Worm (Caenorhabditis elegans): ENCODE data around the gene C16C8.25.

C16C8.25 gene

DNA sequence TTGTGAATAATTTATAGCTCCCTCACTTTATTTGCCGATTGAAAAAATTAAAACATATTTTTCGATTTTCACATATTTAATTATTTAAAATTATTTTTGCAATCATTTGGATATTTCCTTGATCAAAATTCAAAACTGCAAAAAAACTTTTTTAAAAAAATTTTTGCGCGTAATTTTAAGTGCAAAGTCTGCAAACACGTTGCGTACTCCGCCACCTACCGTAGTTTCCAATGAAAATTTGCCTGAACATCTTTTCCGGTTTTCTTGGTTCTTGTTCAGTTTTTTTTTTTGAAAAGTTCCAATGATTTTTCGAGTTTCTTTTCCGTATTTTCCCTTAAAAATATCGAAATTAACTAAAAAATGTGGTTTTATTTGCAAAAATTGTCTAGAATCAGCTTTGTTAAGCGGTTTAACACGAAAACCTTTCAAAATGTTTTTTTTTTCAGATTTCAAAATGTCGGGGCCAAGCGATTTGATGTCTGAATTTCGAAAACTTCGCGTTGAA is at the start of gene C16C8.25:
Gene C16C8.25, plus strand, starts transcription at position 455 of the 505 bp plus-strand sequence.
- TF ChIP-seq ZK546.5 (tag; optimal IDR thresholded peaks at IDR 0.05) (no peak), lin-39 (tag; optimal IDR thresholded peaks at IDR 0.05) (no peak), ztf-1 (GFP tag; conservative IDR thresholded peaks at IDR 0.05) (no peak), ztf-11 (tag; optimal IDR thresholded peaks at IDR 0.05) (no peak), ceh-16 (tag; optimal IDR thresholded peaks at IDR 0.05) (no peak), egl-27 (tag; optimal IDR thresholded peaks at IDR 0.05) (no peak), ama-1 (optimal IDR thresholded peaks at IDR 0.05) (no peak), unc-62 (GFP tag; optimal IDR thresholded peaks at IDR 0.05) (no peak), nhr-6 (tag; optimal IDR thresholded peaks at IDR 0.05) (no peak), lin-13 (GFP tag; optimal IDR thresholded peaks at IDR 0.05) (no peak), nhr-25 (tag; optimal IDR thresholded peaks at IDR 0.05) (no peak), skn-1 (tag; optimal IDR thresholded peaks at IDR 0.05) (no peak), elt-3 (tag; optimal IDR thresholded peaks at IDR 0.05) (no peak), mdl-1 (tag; optimal IDR thresholded peaks at IDR 0.05) (no peak), alr-1 (tag; optimal IDR thresholded peaks at IDR 0.05) (no peak), gmeb-1 (tag; optimal IDR thresholded peaks at IDR 0.05) (no peak), ztf-4 (tag; optimal IDR thresholded peaks at IDR 0.05) (no peak), snpc-4 (tag; optimal IDR thresholded peaks at IDR 0.05) (no peak)

DNA sequence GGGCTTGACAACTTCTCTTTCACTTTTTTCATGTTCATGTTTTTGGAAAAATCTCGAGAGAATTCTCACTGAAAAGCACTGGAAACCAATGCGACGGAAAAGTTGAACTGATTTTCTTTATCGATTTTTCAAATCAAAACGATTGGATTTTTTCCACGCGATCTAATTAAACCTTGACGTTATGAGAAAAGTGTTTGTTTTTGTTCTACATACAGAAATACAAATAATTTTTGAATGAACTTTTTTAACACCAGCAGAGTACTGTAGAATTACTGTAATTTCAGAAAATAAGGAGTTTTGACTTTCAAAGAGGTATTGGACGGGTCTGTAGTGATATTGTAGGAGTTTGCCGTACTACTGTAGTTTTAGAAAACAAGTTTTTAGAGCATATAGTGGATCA is 46.2 kb upstream of the C16C8.25 start, which contains the start of gene nep-10:
Gene nep-10, minus strand, starts transcription at position 101 of the 400 bp plus-strand sequence.
- no peak for TF ChIP-seq sma-3 (GFP tag; optimal IDR thresholded peaks at IDR 0.05)
- TF ChIP-seq lsy-2 (tag; optimal IDR thresholded peaks at IDR 0.05), result no peak
- TF ChIP-seq elt-3 (tag; optimal IDR thresholded peaks at IDR 0.05), result no peak
- no peak for TF ChIP-seq gmeb-1 (tag; optimal IDR thresholded peaks at IDR 0.05)
- no peak for TF ChIP-seq ztf-1 (GFP tag; conservative IDR thresholded peaks at IDR 0.05)
- no peak for TF ChIP-seq peb-1 (tag; optimal IDR thresholded peaks at IDR 0.05)
- no peak for TF ChIP-seq mab-5 (tag; optimal IDR thresholded peaks at IDR 0.05)
- TF ChIP-seq R02D3.7 (tag; optimal IDR thresholded peaks at IDR 0.05), result no peak
- no peak for TF ChIP-seq lin-13 (GFP tag; optimal IDR thresholded peaks at IDR 0.05)
- TF ChIP-seq nhr-10 (tag; optimal IDR thresholded peaks at IDR 0.05), result no peak
- TF ChIP-seq mbf-1 (tag; optimal IDR thresholded peaks at IDR 0.05), result no peak
- TF ChIP-seq unc-39 (tag; optimal IDR thresholded peaks at IDR 0.05), result no peak
- TF ChIP-seq nhr-12 (tag; optimal IDR thresholded peaks at IDR 0.05), result no peak
- TF ChIP-seq skn-1 (tag; optimal IDR thresholded peaks at IDR 0.05), result no peak

DNA sequence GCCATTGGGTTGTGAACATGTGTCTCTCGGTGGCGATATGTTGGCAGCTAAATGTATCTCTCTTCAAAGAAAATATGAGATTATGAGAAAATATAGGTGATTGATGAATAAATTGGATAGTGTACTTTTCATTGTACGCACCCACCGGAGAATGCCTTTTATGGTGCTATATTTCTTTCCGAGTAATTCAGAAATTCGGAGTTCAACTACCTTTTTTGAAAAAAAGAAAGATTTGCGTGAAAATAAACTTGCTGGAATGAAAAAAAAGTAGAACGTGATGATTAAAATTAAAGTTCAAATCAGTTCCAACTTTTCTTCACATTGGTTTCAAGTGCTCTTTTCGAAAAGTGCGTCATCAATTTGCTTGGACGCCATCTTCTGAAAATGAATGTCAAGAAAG is 45.5 kb upstream of the C16C8.25 start, which contains the start of gene nep-8:
Gene nep-8, plus strand, starts transcription at position 301 of the 400 bp plus-strand sequence.
- no peak for TF ChIP-seq lin-13 (GFP tag; optimal IDR thresholded peaks at IDR 0.05)
- no peak for TF ChIP-seq gmeb-1 (tag; optimal IDR thresholded peaks at IDR 0.05)
- no peak for TF ChIP-seq unc-62 (GFP tag; optimal IDR thresholded peaks at IDR 0.05)
- TF ChIP-seq lsy-2 (tag; optimal IDR thresholded peaks at IDR 0.05), result no peak

DNA sequence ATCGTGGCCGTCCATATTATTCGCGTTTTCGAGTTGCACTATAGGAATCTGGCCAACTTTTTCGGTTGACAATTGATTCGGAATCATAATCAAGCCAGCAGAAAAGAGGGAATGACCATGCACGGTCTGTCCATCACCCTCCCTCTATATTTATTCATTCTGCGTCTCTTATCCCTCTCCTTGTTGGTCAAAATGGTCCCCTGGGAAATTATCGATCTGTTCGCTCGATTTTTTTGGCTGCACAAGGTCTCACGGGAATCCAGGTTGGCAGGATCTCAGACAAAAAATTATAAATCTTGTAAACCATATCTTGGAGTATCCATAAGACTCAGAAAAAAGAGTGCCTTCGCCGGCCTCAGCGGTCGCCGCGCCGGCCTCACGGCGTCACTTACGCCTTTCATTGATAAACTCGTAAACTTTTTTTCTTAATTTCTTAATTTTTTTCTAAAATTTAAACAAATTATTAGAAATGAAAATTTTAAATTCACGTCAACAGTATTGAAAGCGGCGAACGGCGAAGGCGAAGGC is 34.6 kb upstream of the C16C8.25 start, which contains the start of the genes F18A12.7 and F18A12.2:
Gene F18A12.7, minus strand, starts transcription at position 101 of the 528 bp plus-strand sequence.
Gene F18A12.2, plus strand, starts transcription at position 478 of the 528 bp plus-strand sequence.
- TF ChIP-seq nhr-10 (tag; optimal IDR thresholded peaks at IDR 0.05), result no peak
- no peak for TF ChIP-seq fos-1 (tag; optimal IDR thresholded peaks at IDR 0.05)
- TF ChIP-seq zag-1 (tag; optimal IDR thresholded peaks at IDR 0.05), result no peak
- no peak for TF ChIP-seq lsy-2 (tag; optimal IDR thresholded peaks at IDR 0.05)

DNA sequence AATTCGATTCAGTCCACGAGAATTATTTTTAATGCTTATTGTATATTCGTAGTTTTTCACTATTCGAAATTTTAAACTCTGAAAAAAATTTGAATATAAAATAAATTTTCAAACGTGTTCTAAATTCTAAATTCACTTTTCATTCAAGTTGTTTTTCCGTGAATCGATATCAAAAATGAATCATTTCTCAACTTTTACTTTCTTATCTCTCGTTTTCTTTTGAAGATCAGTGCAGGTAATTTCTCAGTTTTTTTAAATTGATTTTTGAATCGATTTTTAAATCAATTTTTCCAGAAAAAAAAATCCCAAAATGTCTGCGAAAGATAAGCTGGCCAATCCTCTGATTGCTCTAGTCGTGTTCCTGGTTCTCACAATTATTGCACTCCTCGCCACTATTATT is 32.5 kb upstream of the C16C8.25 start, which contains the start of gene nep-6:
Gene nep-6, plus strand, starts transcription at position 301 of the 400 bp plus-strand sequence.
- TF ChIP-seq aly-2 (tag; optimal IDR thresholded peaks at IDR 0.05) (no peak), elt-1 (tag; optimal IDR thresholded peaks at IDR 0.05) (no peak), zag-1 (tag; optimal IDR thresholded peaks at IDR 0.05) (no peak), nhr-237 (tag; optimal IDR thresholded peaks at IDR 0.05) (no peak)

DNA sequence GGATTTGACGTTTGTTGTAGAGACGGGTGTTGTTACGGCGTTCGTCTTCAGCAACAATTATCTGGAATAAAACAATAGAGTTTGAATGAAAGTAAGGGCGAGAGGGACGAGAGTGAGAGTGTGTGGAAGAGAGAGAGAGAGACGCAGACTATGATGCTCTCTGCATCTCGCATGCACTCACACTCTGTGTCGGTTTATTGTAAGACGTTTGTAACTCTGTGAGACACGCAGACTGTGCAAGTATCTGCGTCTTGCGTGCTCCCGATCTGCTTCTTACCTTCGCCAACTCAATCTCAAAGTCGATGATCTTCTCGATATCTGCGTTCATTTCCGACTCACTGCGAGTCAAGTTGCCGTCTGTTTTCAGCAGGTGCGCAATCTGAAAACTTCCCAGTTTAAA is 26.1 kb upstream of the C16C8.25 start:
- no peak for TF ChIP-seq ceh-16 (tag; optimal IDR thresholded peaks at IDR 0.05)
- no peak for TF ChIP-seq alr-1 (tag; optimal IDR thresholded peaks at IDR 0.05)
- TF ChIP-seq sma-9 (GFP tag; optimal IDR thresholded peaks at IDR 0.05), result no peak
- no peak for TF ChIP-seq sma-9 (tag; optimal IDR thresholded peaks at IDR 0.05)
- no peak for TF ChIP-seq unc-39 (tag; optimal IDR thresholded peaks at IDR 0.05)
- no peak for TF ChIP-seq egl-27 (tag; optimal IDR thresholded peaks at IDR 0.05)
- no peak for TF ChIP-seq nhr-23 (tag; optimal IDR thresholded peaks at IDR 0.05)
- TF ChIP-seq lin-39 (tag; optimal IDR thresholded peaks at IDR 0.05), result no peak
- no peak for TF ChIP-seq gmeb-1 (tag; optimal IDR thresholded peaks at IDR 0.05)
- no peak for TF ChIP-seq nhr-77 (tag; optimal IDR thresholded peaks at IDR 0.05)
- TF ChIP-seq nhr-237 (tag; optimal IDR thresholded peaks at IDR 0.05), result no peak
- no peak for TF ChIP-seq lin-11 (tag; optimal IDR thresholded peaks at IDR 0.05)
- no peak for TF ChIP-seq nhr-129 (tag; optimal IDR thresholded peaks at IDR 0.05)
